Worm (Caenorhabditis elegans) whole organism, early embryonic: Measurements from ENCODE around the gene natc-2.

Experiments
- B0310.2 ChIP-seq: sonication (generic microtip); optimal IDR thresholded peaks from 2 replicates; lab custom pipeline; 2016; ENCODE audit warnings: mild to moderate bottlenecking, missing genetic modification characterization, missing compliant biosample characterization
- F13C5.2 ChIP-seq: sonication (generic microtip); optimal IDR thresholded peaks from 2 replicates; lab custom pipeline; 2017; ENCODE audit warnings: mild to moderate bottlenecking, missing genetic modification characterization, inconsistent platforms, missing compliant biosample characterization
- aly-1 ChIP-seq: sonication (generic microtip); optimal IDR thresholded peaks from 2 replicates; lab custom pipeline; 2016; ENCODE audit warnings: missing genetic modification characterization, missing compliant biosample characterization
- ama-1 ChIP-seq: fragments of 150-350 bp; optimal IDR thresholded peaks from 2 replicates; lab custom pipeline; 2014
- ceh-13 ChIP-seq: fragments of 200-800 bp; sonication (Bioruptor generic); optimal IDR thresholded peaks from 2 replicates; lab custom pipeline; 2018; ENCODE audit warnings: mild to moderate bottlenecking, missing genetic modification characterization, missing compliant biosample characterization
- ceh-36 ChIP-seq: sonication (generic microtip); optimal IDR thresholded peaks from 2 replicates; lab custom pipeline; 2016; ENCODE audit warnings: missing genetic modification characterization, inconsistent platforms, missing compliant biosample characterization
- ets-7 ChIP-seq: sonication (generic microtip); optimal IDR thresholded peaks from 2 replicates; lab custom pipeline; 2016; ENCODE audit warnings: missing genotype, missing genetic modification characterization, missing compliant biosample characterization
- flt-1 ChIP-seq: fragments of 200-800 bp; sonication (Bioruptor generic); IDR thresholded peaks from 2 replicates; pipeline ENCODE4 v1.3.6; 2022; ENCODE audit warnings: missing genetic modification characterization, missing compliant biosample characterization
- hmbx-1 ChIP-seq: sonication (generic microtip); optimal IDR thresholded peaks from 2 replicates; lab custom pipeline; 2016; ENCODE audit warnings: mild to moderate bottlenecking, missing genetic modification characterization, missing compliant biosample characterization
- hmg-4 ChIP-seq: fragments of 200-800 bp; sonication (Bioruptor generic); optimal IDR thresholded peaks from 2 replicates; lab custom pipeline; 2018; ENCODE audit warnings: mild to moderate bottlenecking, missing genetic modification characterization, missing compliant biosample characterization
- hnd-1 ChIP-seq: sonication (generic microtip); optimal IDR thresholded peaks from 2 replicates; lab custom pipeline; 2016; ENCODE audit warnings: missing genetic modification characterization, missing compliant biosample characterization
- pes-1 ChIP-seq: fragments of 200-800 bp; sonication (Bioruptor generic); IDR thresholded peaks from 2 replicates; pipeline ENCODE4 v1.3.6; 2022; ENCODE audit warnings: missing genetic modification reagents, missing genetic modification characterization, missing compliant biosample characterization
- scrt-1 ChIP-seq: fragments of 200-800 bp; sonication (Bioruptor generic); IDR thresholded peaks from 2 replicates; pipeline ENCODE4 v1.3.6; 2022; ENCODE audit warnings: missing genetic modification characterization, missing compliant biosample characterization
- sea-1 ChIP-seq: fragments of 200-800 bp; sonication (Bioruptor generic); conservative IDR thresholded peaks from 2 replicates; pipeline ENCODE4 v1.3.6; 2022; ENCODE audit warnings: missing genetic modification characterization, missing compliant biosample characterization
- tbx-11 ChIP-seq: fragments of 200-800 bp; sonication (Bioruptor generic); IDR thresholded peaks from 2 replicates; pipeline ENCODE4 v1.3.6; 2022; ENCODE audit warnings: missing genetic modification characterization, missing compliant biosample characterization
- tbx-37 ChIP-seq: fragments of 200-800 bp; sonication (Bioruptor generic); conservative IDR thresholded peaks from 2 replicates; pipeline ENCODE4 v1.3.6; 2022; ENCODE audit warnings: missing genetic modification reagents, missing genetic modification characterization, missing compliant biosample characterization
- tra-4 ChIP-seq: sonication (generic microtip); optimal IDR thresholded peaks from 2 replicates; lab custom pipeline; 2017; ENCODE audit warnings: missing genetic modification characterization, missing compliant biosample characterization

natc-2 gene

DNA sequence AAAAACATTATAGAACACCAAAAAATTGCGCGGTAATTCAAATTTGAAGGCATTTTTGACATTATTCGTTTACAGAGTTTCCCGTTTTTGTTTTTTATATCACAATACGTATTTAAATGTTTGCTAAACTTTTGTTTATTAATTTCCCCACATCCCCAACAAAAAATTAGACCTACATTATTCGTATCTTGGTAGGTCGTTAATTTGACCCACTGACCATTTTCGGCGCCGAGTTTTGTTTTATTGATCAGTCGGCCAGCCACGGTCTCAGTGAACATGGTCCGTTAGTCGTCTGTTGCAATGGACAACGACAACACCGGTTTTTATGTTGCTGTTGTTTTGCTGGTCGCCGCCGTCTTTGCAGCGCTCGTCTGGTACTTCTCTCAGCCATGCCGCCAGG is 34.0 kb upstream of the natc-2 start, which contains the start of gene B0238.15:
TSS of gene B0238.15 (plus strand) at position 301 of the 400 bp plus-strand sequence.
- TF ChIP-seq hmbx-1 (tag; lab: Kevin White, UChicago), result no peak
- TF ChIP-seq scrt-1, result no peak
- TF ChIP-seq F13C5.2, result no peak
- TF ChIP-seq sea-1 (GFP tag; lab: Robert Waterston, UW), result no peak
- no peak for TF ChIP-seq ama-1
- TF ChIP-seq pes-1 (GFP tag; lab: Robert Waterston, UW), result no peak
- no peak for TF ChIP-seq tra-4 (tag; lab: Kevin White, UChicago)
- TF ChIP-seq hnd-1 (tag; lab: Kevin White, UChicago), result no peak
- TF ChIP-seq tbx-11 (GFP tag; lab: Robert Waterston, UW), result no peak
- TF ChIP-seq ceh-13 (GFP tag; lab: Kevin White, UChicago), result no peak
- no peak for TF ChIP-seq ceh-36 (tag; lab: Kevin White, UChicago)
- TF ChIP-seq aly-1, result no peak
- TF ChIP-seq B0310.2 (tag; lab: Kevin White, UChicago), result no peak
- TF ChIP-seq ets-7 (tag; lab: Kevin White, UChicago), result no peak
- TF ChIP-seq hmg-4 (GFP tag; lab: Kevin White, UChicago), result no peak
- no peak for TF ChIP-seq tbx-37 (GFP tag; lab: Robert Waterston, UW)
- no peak for TF ChIP-seq flt-1

DNA sequence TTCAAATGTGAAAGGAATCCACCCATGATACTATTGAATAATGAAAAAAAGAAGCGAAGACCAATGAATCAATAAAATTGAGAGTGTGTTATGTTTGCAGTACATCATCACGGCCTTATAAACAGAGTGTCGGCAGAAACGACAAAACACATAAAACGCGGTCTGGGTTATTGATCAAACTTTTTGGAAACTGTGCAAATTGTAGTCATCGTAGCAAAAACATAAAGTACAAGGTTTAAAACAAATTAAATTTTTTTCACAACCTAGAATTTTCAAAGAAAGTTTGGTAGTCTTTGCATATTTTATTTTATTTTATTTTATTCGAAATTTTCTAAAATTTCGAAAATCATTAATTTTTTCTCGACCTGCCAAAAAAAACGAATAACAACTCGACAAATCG is 30.8 kb upstream of the natc-2 start, which contains the start of gene cest-35.1:
TSS of gene cest-35.1 (minus strand) at position 101 of the 400 bp plus-strand sequence.
- no peak for TF ChIP-seq ceh-36 (tag; lab: Kevin White, UChicago)
- TF ChIP-seq F13C5.2, result no peak
- TF ChIP-seq tbx-11 (GFP tag; lab: Robert Waterston, UW), result no peak
- no peak for TF ChIP-seq ama-1
- TF ChIP-seq tbx-37 (GFP tag; lab: Robert Waterston, UW), result no peak
- no peak for TF ChIP-seq hmg-4 (GFP tag; lab: Kevin White, UChicago)
- TF ChIP-seq sea-1 (GFP tag; lab: Robert Waterston, UW), result no peak
- TF ChIP-seq flt-1, result no peak
- TF ChIP-seq pes-1 (GFP tag; lab: Robert Waterston, UW), result no peak
- no peak for TF ChIP-seq tra-4 (tag; lab: Kevin White, UChicago)
- no peak for TF ChIP-seq B0310.2 (tag; lab: Kevin White, UChicago)

- TF ChIP-seq tra-4 (tag; lab: Kevin White, UChicago) (no peak), ceh-36 (tag; lab: Kevin White, UChicago) (no peak), ceh-13 (GFP tag; lab: Kevin White, UChicago) (no peak), hmbx-1 (tag; lab: Kevin White, UChicago) (no peak), B0310.2 (tag; lab: Kevin White, UChicago) (no peak), flt-1 (no peak), hnd-1 (tag; lab: Kevin White, UChicago) (no peak), ama-1 (no peak), pes-1 (GFP tag; lab: Robert Waterston, UW) (no peak), sea-1 (GFP tag; lab: Robert Waterston, UW) (no peak), scrt-1 (no peak), aly-1 (no peak), F13C5.2 (no peak), ets-7 (tag; lab: Kevin White, UChicago) (no peak)
Measured at ce11 chrV:5252016-5252415, 21.9 kb upstream of the natc-2 start, which contains the start of gene srt-68. TSS of gene srt-68 (minus strand) at chrV:5252116.

DNA sequence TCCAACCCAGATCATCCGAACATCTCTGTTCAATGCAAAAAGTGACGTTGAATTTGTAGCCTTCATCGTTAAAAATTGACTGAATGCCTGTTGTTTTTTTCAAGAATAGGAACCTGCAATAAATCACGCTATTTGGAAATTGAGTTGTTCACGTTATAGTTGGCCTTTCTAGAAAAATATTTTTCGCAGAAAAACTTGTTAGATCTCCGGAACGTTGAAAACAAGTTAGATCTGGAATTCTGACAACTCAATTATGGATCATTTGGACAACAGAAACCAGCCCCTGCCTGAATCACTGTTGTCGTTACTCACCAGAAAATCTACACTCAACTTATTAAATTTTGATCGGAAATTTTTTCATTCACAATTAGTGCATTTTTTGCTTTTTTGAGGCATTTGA is 16.5 kb upstream of the natc-2 start, which contains the start of gene srt-67:
TSS of gene srt-67 (minus strand) at position 101 of the 400 bp plus-strand sequence.
- no peak for TF ChIP-seq ets-7 (tag; lab: Kevin White, UChicago)
- TF ChIP-seq pes-1 (GFP tag; lab: Robert Waterston, UW), result no peak
- no peak for TF ChIP-seq hmbx-1 (tag; lab: Kevin White, UChicago)
- no peak for TF ChIP-seq F13C5.2
- no peak for TF ChIP-seq B0310.2 (tag; lab: Kevin White, UChicago)
- no peak for TF ChIP-seq flt-1
- TF ChIP-seq tbx-37 (GFP tag; lab: Robert Waterston, UW), result no peak
- TF ChIP-seq ceh-13 (GFP tag; lab: Kevin White, UChicago), result no peak
- no peak for TF ChIP-seq tbx-11 (GFP tag; lab: Robert Waterston, UW)
- no peak for TF ChIP-seq sea-1 (GFP tag; lab: Robert Waterston, UW)
- no peak for TF ChIP-seq ama-1
- TF ChIP-seq ceh-36 (tag; lab: Kevin White, UChicago), result no peak
- no peak for TF ChIP-seq scrt-1
- TF ChIP-seq aly-1, result no peak
- TF ChIP-seq tra-4 (tag; lab: Kevin White, UChicago), result no peak
- no peak for TF ChIP-seq hnd-1 (tag; lab: Kevin White, UChicago)
- no peak for TF ChIP-seq hmg-4 (GFP tag; lab: Kevin White, UChicago)

ce11 chrV:5259448-5259847 is 14.4 kb upstream of the natc-2 start, which contains the start of gene srt-70:
TSS of gene srt-70 (minus strand) at chrV:5259548.
- TF ChIP-seq tbx-11 (GFP tag; lab: Robert Waterston, UW), result no peak
- no peak for TF ChIP-seq hmg-4 (GFP tag; lab: Kevin White, UChicago)
- no peak for TF ChIP-seq hmbx-1 (tag; lab: Kevin White, UChicago)
- TF ChIP-seq B0310.2 (tag; lab: Kevin White, UChicago), result no peak

DNA sequence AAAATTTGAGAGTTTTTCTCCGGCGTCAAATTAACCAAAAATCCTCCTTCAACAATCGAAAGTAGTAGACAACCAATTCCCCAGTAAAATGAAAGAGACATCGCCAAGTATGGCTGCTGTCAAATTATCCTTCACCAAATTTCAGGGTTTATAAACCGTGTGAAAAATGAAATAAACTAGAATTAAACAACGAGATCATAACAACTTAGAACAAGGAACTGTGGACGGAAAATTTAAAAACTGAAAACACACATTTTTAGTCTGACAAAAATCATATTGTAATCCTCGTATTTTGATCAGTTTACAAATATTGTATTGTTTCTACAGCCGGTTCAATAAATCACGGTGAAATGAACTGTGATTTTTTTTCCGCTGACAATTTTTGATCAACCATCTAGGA is 10.9 kb upstream of the natc-2 start, which contains the start of gene cest-30:
TSS of gene cest-30 (minus strand) at position 101 of the 400 bp plus-strand sequence.
- no peak for TF ChIP-seq pes-1 (GFP tag; lab: Robert Waterston, UW)
- no peak for TF ChIP-seq ama-1
- no peak for TF ChIP-seq aly-1
- no peak for TF ChIP-seq hmbx-1 (tag; lab: Kevin White, UChicago)
- no peak for TF ChIP-seq flt-1
- TF ChIP-seq tbx-37 (GFP tag; lab: Robert Waterston, UW), result no peak
- TF ChIP-seq tra-4 (tag; lab: Kevin White, UChicago), result no peak
- TF ChIP-seq hmg-4 (GFP tag; lab: Kevin White, UChicago), result no peak
- TF ChIP-seq sea-1 (GFP tag; lab: Robert Waterston, UW), result no peak
- no peak for TF ChIP-seq B0310.2 (tag; lab: Kevin White, UChicago)
- TF ChIP-seq ets-7 (tag; lab: Kevin White, UChicago), result no peak
- no peak for TF ChIP-seq ceh-36 (tag; lab: Kevin White, UChicago)
- no peak for TF ChIP-seq ceh-13 (GFP tag; lab: Kevin White, UChicago)

ce11 chrV:5265581-5265980 is 8.3 kb upstream of the natc-2 start, which contains the start of the genes srt-69 and B0238.12:
TSS of gene srt-69 (minus strand) at chrV:5265681.
TSS of gene B0238.12 (plus strand) at chrV:5265844.
- TF ChIP-seq pes-1 (GFP tag; lab: Robert Waterston, UW) (no peak), hmbx-1 (tag; lab: Kevin White, UChicago) (no peak), flt-1 (no peak), ceh-13 (GFP tag; lab: Kevin White, UChicago) (no peak), hmg-4 (GFP tag; lab: Kevin White, UChicago) (no peak), tbx-11 (GFP tag; lab: Robert Waterston, UW) (no peak), F13C5.2 (no peak), scrt-1 (no peak), hnd-1 (tag; lab: Kevin White, UChicago) (no peak), aly-1 (no peak), B0310.2 (tag; lab: Kevin White, UChicago) (no peak), ceh-36 (tag; lab: Kevin White, UChicago) (no peak)
